Fruit fly (Drosophila melanogaster) whole organism, adult: ENCODE measurements around the gene Lk.
A peak's percentile ranks its signal among the peaks of the same experiment; 100 is the strongest.

Experiments
- CG11617 ChIP-seq: fragments of 200-800 bp; sonication (Bioruptor generic); optimal IDR thresholded peaks from 2 replicates; lab custom pipeline; 2017; ENCODE audit warnings: mild to moderate bottlenecking, missing biosample characterization, missing genetic modification reagents, missing genetic modification characterization
- CG12768 ChIP-seq: fragments of 200-800 bp; sonication (Bioruptor generic); optimal IDR thresholded peaks from 2 replicates; lab custom pipeline; 2017; ENCODE audit warnings: missing biosample characterization, missing genetic modification characterization, mild to moderate bottlenecking, moderate library complexity, missing genetic modification reagents
- CG14711 ChIP-seq: fragments of 200-800 bp; sonication (Bioruptor generic); optimal IDR thresholded peaks from 2 replicates; lab custom pipeline; 2018; ENCODE audit warnings: missing biosample characterization, mild to moderate bottlenecking, missing genetic modification characterization, moderate library complexity
- CG1620 ChIP-seq: fragments of 200-800 bp; sonication (Bioruptor generic); optimal IDR thresholded peaks from 2 replicates; lab custom pipeline; 2016; ENCODE audit warnings: missing biosample characterization, missing genetic modification characterization
- CG33017 ChIP-seq: fragments of 200-800 bp; sonication (Bioruptor generic); optimal IDR thresholded peaks from 2 replicates; lab custom pipeline; 2018; ENCODE audit warnings: missing biosample characterization, mild to moderate bottlenecking, missing genetic modification characterization, moderate library complexity
- CG5204 ChIP-seq: fragments of 200-800 bp; sonication (Bioruptor generic); optimal IDR thresholded peaks from 2 replicates; lab custom pipeline; 2016; ENCODE audit warnings: missing biosample characterization, missing genetic modification characterization
- CG7045 ChIP-seq: fragments of 200-800 bp; sonication (Bioruptor generic); optimal IDR thresholded peaks from 2 replicates; lab custom pipeline; 2017; ENCODE audit warnings: missing biosample characterization, mild to moderate bottlenecking, missing genetic modification characterization
- CG7101 ChIP-seq: fragments of 200-800 bp; sonication (Bioruptor generic); optimal IDR thresholded peaks from 2 replicates; lab custom pipeline; 2018; ENCODE audit warnings: missing biosample characterization, mild to moderate bottlenecking, missing genetic modification characterization, moderate library complexity
- Clk ChIP-seq: fragments of 200-800 bp; sonication (Bioruptor generic); optimal IDR thresholded peaks from 2 replicates; lab custom pipeline; 2017; ENCODE audit warnings: missing biosample characterization, missing genetic modification characterization
- Crg-1 ChIP-seq: fragments of 200-800 bp; sonication (Bioruptor generic); optimal IDR thresholded peaks from 2 replicates; lab custom pipeline; 2016; ENCODE audit warnings: missing biosample characterization, missing genetic modification characterization
- Hr96 ChIP-seq: fragments of 200-800 bp; sonication (Bioruptor generic); optimal IDR thresholded peaks from 2 replicates; lab custom pipeline; 2016; ENCODE audit warnings: missing biosample characterization, missing genetic modification characterization
- Mnt ChIP-seq: fragments of 200-800 bp; sonication (Bioruptor generic); optimal IDR thresholded peaks from 2 replicates; lab custom pipeline; 2016; ENCODE audit warnings: missing biosample characterization, mild to moderate bottlenecking, missing genetic modification characterization
- bab1 ChIP-seq: fragments of 200-800 bp; sonication (Bioruptor generic); optimal IDR thresholded peaks from 3 replicates; lab custom pipeline; 2019; ENCODE audit warnings: missing biosample characterization, mild to moderate bottlenecking, missing genetic modification characterization, moderate library complexity
- cic ChIP-seq: fragments of 200-800 bp; sonication (Bioruptor generic); optimal IDR thresholded peaks from 2 replicates; lab custom pipeline; 2017; ENCODE audit warnings: missing biosample characterization, mild to moderate bottlenecking, missing genetic modification characterization, moderate library complexity
- cnc ChIP-seq, 2 experiments: fragments of >200 bp; optimal IDR thresholded peaks; 2 replicates each; lab custom pipeline; 2017
- kay ChIP-seq: fragments of 200-800 bp; sonication (Bioruptor generic); peaks from one replicate; lab custom pipeline; 2016; ENCODE audit warnings: missing biosample characterization, missing genetic modification characterization, borderline replicate concordance
- ovo ChIP-seq: fragments of 200-800 bp; sonication (Bioruptor generic); optimal IDR thresholded peaks from 2 replicates; lab custom pipeline; 2016; ENCODE audit warnings: missing biosample characterization, missing genetic modification characterization
- pad ChIP-seq: fragments of 200-800 bp; sonication (Bioruptor generic); optimal IDR thresholded peaks from 3 replicates; lab custom pipeline; 2017; ENCODE audit warnings: missing biosample characterization, missing genetic modification characterization, mild to moderate bottlenecking, moderate library complexity, missing genetic modification reagents
- tj ChIP-seq: fragments of 200-800 bp; sonication (Bioruptor generic); optimal IDR thresholded peaks from 3 replicates; lab custom pipeline; 2017; ENCODE audit warnings: missing biosample characterization, mild to moderate bottlenecking, missing genetic modification characterization, moderate library complexity
- toe ChIP-seq: fragments of 200-800 bp; sonication (Bioruptor generic); optimal IDR thresholded peaks from 2 replicates; lab custom pipeline; 2016; ENCODE audit warnings: missing biosample characterization, missing genetic modification characterization

Lk gene

DNA sequence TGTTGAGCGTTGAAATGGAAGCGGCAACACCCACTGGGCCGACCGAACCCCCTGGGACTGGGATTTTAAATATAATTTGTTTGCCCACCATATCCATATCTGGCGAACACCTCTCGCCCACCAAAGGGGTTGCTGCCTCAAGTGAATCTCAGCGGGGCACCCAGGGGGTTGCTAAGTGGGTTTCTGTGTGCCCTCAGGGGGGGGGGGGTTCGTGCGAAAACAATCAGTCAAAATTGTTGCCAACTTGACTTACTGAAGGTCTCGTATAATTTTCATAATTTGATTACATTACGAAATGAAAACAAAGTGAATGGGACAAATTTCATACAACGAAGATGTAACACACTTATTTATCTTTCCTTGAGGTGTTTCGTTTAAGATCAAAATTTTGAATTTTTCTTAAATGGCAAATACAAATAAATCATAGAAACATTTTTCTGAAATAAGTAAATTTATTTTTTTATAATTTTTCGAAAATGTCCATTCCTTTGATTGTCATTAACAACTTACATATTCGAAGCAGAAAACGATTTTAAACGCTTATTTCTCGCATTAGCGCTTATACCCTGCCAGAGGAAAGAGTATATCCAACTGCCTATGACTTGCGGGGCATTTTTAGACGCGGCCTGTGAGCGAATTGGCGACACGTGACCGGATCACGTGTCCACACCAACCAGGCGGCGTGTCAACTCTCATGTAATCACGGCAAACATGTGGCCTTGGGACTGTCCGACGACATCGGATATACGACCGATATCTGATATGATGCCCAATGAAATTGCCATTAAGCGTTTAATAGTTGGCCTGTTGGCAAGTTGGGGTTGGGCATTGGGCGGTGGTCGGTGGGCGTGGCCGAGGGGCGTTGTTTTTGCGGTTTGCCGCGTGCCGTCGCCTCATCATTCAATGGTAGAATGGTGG lies 9.3 kb upstream of the Lk start:
- TF ChIP-seq bab1 (GFP tag; lab: Kevin White, UChicago) (no peak), Mnt (GFP tag; lab: Kevin White, UChicago) (no peak), CG5204 (GFP tag; lab: Kevin White, UChicago) (no peak)

DNA sequence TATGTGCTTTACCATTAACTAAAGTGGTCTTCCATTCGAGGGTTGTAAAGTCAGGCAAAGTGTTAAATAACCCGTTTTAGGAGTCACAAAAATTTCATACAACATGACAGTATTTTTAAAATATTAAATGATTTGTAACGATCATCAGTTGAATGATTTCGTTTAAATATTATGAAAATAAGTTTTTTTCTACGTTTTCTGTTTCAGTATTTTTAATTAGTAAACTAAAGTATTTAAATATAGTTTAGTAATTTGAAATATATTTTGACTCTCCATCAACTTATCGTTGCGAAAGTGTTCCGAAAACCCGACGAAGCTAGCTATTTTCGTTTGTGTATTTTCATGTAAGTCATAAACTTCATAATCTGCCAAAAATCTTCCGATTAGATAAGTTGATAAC lies 6.6 kb upstream of the Lk start, which contains the start of gene CG42758:
TSS of gene CG42758 (plus strand) at position 301 of the 400 bp plus-strand sequence.
- TF ChIP-seq pad (GFP tag; lab: Kevin White, UChicago) (no peak), CG7101 (no peak), CG11617 (GFP tag; lab: Kevin White, UChicago) (no peak), CG7045 (no peak), CG1620 (no peak), kay (GFP tag; lab: Kevin White, UChicago) (no peak), Clk (GFP tag; lab: Kevin White, UChicago) (no peak), bab1 (GFP tag; lab: Kevin White, UChicago) (no peak), Crg-1 (GFP tag; lab: Kevin White, UChicago) (no peak)

DNA sequence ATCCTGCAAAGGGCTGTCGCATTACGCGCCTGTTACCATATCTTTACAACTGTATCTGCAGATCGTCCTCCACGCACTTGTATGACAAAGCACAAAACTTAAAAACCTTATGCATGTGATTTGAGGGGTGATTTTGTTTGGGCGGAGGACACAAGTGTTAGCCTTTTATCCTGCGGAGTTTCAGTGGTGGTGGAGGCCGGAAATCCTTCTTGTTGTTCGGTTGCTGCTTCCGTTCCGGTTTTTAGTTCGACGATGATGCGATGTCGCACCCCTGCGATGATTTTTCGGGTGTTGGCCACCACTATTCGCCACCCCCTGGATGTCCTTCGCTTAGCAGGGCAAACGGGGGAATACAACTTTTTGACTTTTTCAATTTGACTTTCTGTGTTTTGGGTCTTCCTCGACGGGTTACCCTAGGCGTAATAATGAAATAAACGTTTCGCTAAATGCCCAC lies 4.6 kb upstream of the Lk start:
- TF ChIP-seq CG7045 (no peak), ovo (no peak), Mnt (GFP tag; lab: Kevin White, UChicago) (no peak), Hr96 (GFP tag; lab: Kevin White, UChicago) (no peak), toe (GFP tag; lab: Kevin White, UChicago) (no peak), CG7101 (no peak), cic (GFP tag; lab: Kevin White, UChicago) (no peak)

DNA sequence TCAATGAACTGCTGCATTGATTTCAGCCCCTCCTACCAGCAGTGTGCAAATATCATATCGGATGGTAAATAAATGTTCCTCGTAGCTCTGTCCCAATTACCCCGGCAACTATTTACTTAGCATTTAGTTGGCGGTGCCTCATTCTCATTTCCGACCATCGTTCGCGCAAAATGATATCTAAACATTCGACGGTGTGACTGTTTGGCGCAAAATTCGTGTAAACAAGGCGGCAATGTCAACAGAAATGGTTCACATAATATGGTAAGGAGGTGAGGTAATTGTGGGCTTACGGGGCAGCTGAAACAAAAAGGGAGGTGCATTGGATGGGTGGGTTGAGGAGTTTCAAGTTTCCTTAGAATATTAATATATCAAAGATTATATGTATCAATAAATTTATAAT lies 3.8 kb upstream of the Lk start:
- TF ChIP-seq Mnt (GFP tag; lab: Kevin White, UChicago) = peak; percentile 16
- TF ChIP-seq pad (GFP tag; lab: Kevin White, UChicago) = peak; percentile 13
- TF ChIP-seq CG7101 = peak; percentile 64
- TF ChIP-seq tj (GFP tag; lab: Kevin White, UChicago) = no peak
- no peak for TF ChIP-seq cnc (optimal IDR thresholded peaks at IDR 0.05; lab: Kevin White, UChicago)
- no peak for TF ChIP-seq CG5204 (GFP tag; lab: Kevin White, UChicago)
- TF ChIP-seq cic (GFP tag; lab: Kevin White, UChicago) = no peak
- TF ChIP-seq Crg-1 (GFP tag; lab: Kevin White, UChicago) = peak; percentile 65
- peak; percentile 61 for TF ChIP-seq ovo
- no peak for TF ChIP-seq CG14711 (tag; lab: Kevin White, UChicago)
- no peak for TF ChIP-seq CG11617 (GFP tag; lab: Kevin White, UChicago)
- TF ChIP-seq CG1620 = peak; percentile 40
- TF ChIP-seq CG12768 (GFP tag; lab: Kevin White, UChicago) = peak; percentile 1
- TF ChIP-seq CG33017 (tag; lab: Kevin White, UChicago) = no peak

DNA sequence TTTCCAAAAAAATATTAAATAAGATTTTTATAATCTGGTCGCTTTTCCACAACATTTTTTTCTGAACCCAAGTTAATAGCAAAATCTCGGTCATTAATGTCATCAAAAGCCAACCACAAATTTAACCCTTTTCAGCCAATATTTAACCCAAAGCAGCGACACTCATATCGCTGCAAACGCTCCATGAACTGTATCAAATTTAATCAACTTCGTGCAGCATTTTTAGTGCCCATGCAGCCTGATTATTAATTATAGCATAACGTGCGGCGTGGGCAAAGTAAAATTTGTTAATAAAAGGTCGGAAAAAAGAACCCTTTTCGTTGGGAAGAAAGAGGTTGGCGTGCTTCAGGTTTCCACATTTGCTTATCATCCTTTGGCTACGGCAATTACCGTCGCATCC lies 2.9 kb upstream of the Lk start:
- TF ChIP-seq Mnt (GFP tag; lab: Kevin White, UChicago) = no peak
- TF ChIP-seq cic (GFP tag; lab: Kevin White, UChicago) = no peak

DNA sequence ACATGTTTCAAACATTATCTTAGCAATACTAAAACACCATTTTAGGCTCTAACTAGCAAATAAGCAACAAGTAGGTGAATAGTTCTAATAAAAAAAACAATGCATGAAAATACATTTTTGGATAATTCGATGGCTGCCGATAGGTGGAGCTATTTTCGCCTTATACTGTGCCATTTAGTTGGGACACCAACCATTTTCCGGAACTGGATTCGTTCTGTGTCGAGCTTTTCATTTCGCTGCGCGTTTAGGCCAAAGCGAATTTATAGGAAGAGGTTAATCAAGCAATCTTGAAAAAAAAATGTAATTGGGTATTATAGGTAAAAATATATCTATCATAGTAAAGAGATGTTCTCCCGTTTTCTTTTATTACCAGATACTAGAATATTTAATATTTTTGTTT lies 2.1 kb upstream of the Lk start:
- TF ChIP-seq cnc (optimal IDR thresholded peaks at IDR 0.05; lab: Kevin White, UChicago) (no peak), cic (GFP tag; lab: Kevin White, UChicago) (no peak), kay (GFP tag; lab: Kevin White, UChicago) (peak; percentile 51), pad (GFP tag; lab: Kevin White, UChicago) (peak; percentile 23), CG5204 (GFP tag; lab: Kevin White, UChicago) (no peak)

DNA sequence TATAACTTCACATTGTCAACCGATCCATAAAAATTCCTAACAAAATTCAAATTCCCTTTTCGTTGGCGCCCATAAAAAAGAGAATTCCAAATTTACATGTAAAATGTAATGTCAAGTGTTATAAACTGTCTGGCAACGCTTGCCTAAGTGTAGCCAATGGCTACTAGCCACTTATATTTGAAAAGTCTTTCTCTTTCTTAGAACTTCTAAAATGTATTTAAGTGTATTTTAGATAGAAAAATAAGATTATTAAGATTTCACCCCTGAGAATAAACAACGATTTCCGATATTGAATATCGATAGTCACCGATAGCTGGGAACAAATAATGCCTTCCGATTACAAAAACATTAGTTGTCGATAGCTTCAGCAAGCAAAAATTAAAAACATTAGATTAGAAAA lies 905 bp downstream of the Lk start, which contains the start of gene CG34039:
TSS of gene CG34039 (plus strand) at position 342 of the 400 bp plus-strand sequence.
- TF ChIP-seq kay (GFP tag; lab: Kevin White, UChicago) (peak; percentile 82), bab1 (GFP tag; lab: Kevin White, UChicago) (peak; percentile 36), ovo (no peak)
